Worm (Caenorhabditis elegans) whole organism, L1 larva: ENCODE data around the gene pkd-2.

Source experiments
- C16A3.4 ChIP-seq: fragments of 150-350 bp; optimal IDR thresholded peaks from 2 replicates; lab custom pipeline; 2014; ENCODE audit warnings: missing biosample characterization, missing genetic modification characterization
- aha-1 ChIP-seq: fragments of 150-350 bp; optimal IDR thresholded peaks from 2 replicates; lab custom pipeline; 2014; ENCODE audit warnings: missing biosample characterization, missing genetic modification characterization
- aly-2 ChIP-seq: fragments of 150-350 bp; optimal IDR thresholded peaks from 2 replicates; lab custom pipeline; 2014; ENCODE audit warnings: missing biosample characterization, missing genetic modification characterization
- ama-1 ChIP-seq: fragments of 150-350 bp; optimal IDR thresholded peaks from 2 replicates; lab custom pipeline; 2014
- ceh-8 ChIP-seq: fragments of 200-800 bp; sonication (Bioruptor generic); optimal IDR thresholded peaks from 2 replicates; lab custom pipeline; 2018; ENCODE audit warnings: mild to moderate bottlenecking, missing genetic modification characterization, moderate library complexity, missing compliant biosample characterization
- ces-1 ChIP-seq: fragments of 150-350 bp; optimal IDR thresholded peaks from 2 replicates; lab custom pipeline; 2014; ENCODE audit warnings: missing biosample characterization, missing genetic modification reagents, missing genetic modification characterization
- dsc-1 ChIP-seq: sonication (generic microtip); optimal IDR thresholded peaks from 2 replicates; lab custom pipeline; 2016; ENCODE audit warnings: mild to moderate bottlenecking, missing genetic modification characterization, missing compliant biosample characterization
- elt-2 ChIP-seq: sonication (generic microtip); optimal IDR thresholded peaks from 2 replicates; lab custom pipeline; 2016; ENCODE audit warnings: missing genetic modification characterization, mild to moderate bottlenecking, inconsistent platforms, missing compliant biosample characterization, missing genetic modification reagents
- fkh-10 ChIP-seq: sonication (generic microtip); optimal IDR thresholded peaks from 2 replicates; lab custom pipeline; 2017; ENCODE audit warnings: missing biosample characterization, missing genetic modification reagents, missing genetic modification characterization
- hlh-17 ChIP-seq: fragments of 200-800 bp; sonication (Bioruptor generic); optimal IDR thresholded peaks from 2 replicates; lab custom pipeline; 2018; ENCODE audit warnings: missing genetic modification characterization, mild to moderate bottlenecking, missing compliant biosample characterization, moderate library complexity, borderline replicate concordance
- hpl-2 ChIP-seq: fragments of 150-350 bp; optimal IDR thresholded peaks from 2 replicates; lab custom pipeline; 2014; ENCODE audit warnings: missing biosample characterization, missing genetic modification reagents, missing genetic modification characterization
- irx-1 ChIP-seq: sonication (generic microtip); optimal IDR thresholded peaks from 2 replicates; lab custom pipeline; 2016; ENCODE audit warnings: missing genetic modification characterization, missing compliant biosample characterization
- lin-15B ChIP-seq: fragments of 150-350 bp; sonication (generic microtip); optimal IDR thresholded peaks from 3 replicates; lab custom pipeline; 2014; ENCODE audit warnings: missing biosample characterization, missing genetic modification characterization
- lin-39 ChIP-seq: fragments of 150-350 bp; optimal IDR thresholded peaks from 2 replicates; lab custom pipeline; 2014; ENCODE audit warnings: missing biosample characterization, missing genetic modification reagents, missing genetic modification characterization
- lsy-2 ChIP-seq, 2 experiments: fragments of 150-350 bp; optimal IDR thresholded peaks; 2 replicates each; lab custom pipeline; 2014; ENCODE audit warnings: missing biosample characterization in 2 of 2, missing genetic modification characterization in 2 of 2
- mab-9 ChIP-seq: fragments of 200-800 bp; sonication (Bioruptor generic); IDR thresholded peaks from 2 replicates; pipeline ENCODE4 v1.3.6; 2022; ENCODE audit warnings: missing genetic modification reagents, missing genetic modification characterization, missing compliant biosample characterization
- mdl-1 ChIP-seq, 2 experiments: fragments of 150-350 bp; optimal IDR thresholded peaks; 2 replicates each; lab custom pipeline; 2014 to 2017; ENCODE audit warnings: missing biosample characterization in 2 of 2, missing genetic modification characterization in 2 of 2, inconsistent platforms in 1 of 2
- mef-2 ChIP-seq: fragments of 150-350 bp; optimal IDR thresholded peaks from 2 replicates; lab custom pipeline; 2014; ENCODE audit warnings: missing biosample characterization, missing genetic modification characterization
- mep-1 ChIP-seq: fragments of 150-350 bp; optimal IDR thresholded peaks from 2 replicates; lab custom pipeline; 2014; ENCODE audit warnings: missing biosample characterization, missing genetic modification characterization
- nhr-11 ChIP-seq: fragments of 150-350 bp; optimal IDR thresholded peaks from 2 replicates; lab custom pipeline; 2014; ENCODE audit warnings: missing biosample characterization, missing genetic modification characterization
- nhr-12 ChIP-seq: sonication (generic microtip); optimal IDR thresholded peaks from 2 replicates; lab custom pipeline; 2017; ENCODE audit warnings: missing biosample characterization, missing genetic modification characterization
- nhr-19 ChIP-seq: fragments of 200-800 bp; sonication (Bioruptor generic); conservative IDR thresholded peaks from 2 replicates; pipeline ENCODE4 v1.3.6; 2022; ENCODE audit warnings: missing genetic modification characterization, missing compliant biosample characterization
- nhr-20 ChIP-seq: sonication (generic microtip); optimal IDR thresholded peaks from 2 replicates; lab custom pipeline; 2016; ENCODE audit warnings: mild to moderate bottlenecking, missing genetic modification characterization, missing compliant biosample characterization
- nhr-28 ChIP-seq: fragments of 150-350 bp; optimal IDR thresholded peaks from 2 replicates; lab custom pipeline; 2014; ENCODE audit warnings: missing biosample characterization, missing genetic modification characterization
- nhr-47 ChIP-seq: sonication (generic microtip); optimal IDR thresholded peaks from 2 replicates; lab custom pipeline; 2016; ENCODE audit warnings: mild to moderate bottlenecking, missing genetic modification characterization, moderate library complexity, missing compliant biosample characterization
- nhr-84 ChIP-seq: sonication (generic microtip); optimal IDR thresholded peaks from 2 replicates; lab custom pipeline; 2017; ENCODE audit warnings: missing biosample characterization, missing genetic modification characterization
- nhr-90 ChIP-seq: sonication (generic microtip); optimal IDR thresholded peaks from 2 replicates; lab custom pipeline; 2016; ENCODE audit warnings: mild to moderate bottlenecking, missing genetic modification characterization, missing compliant biosample characterization; ENCODE audit not compliant: poor library complexity
- pax-3 ChIP-seq: fragments of 200-800 bp; sonication (Bioruptor generic); optimal IDR thresholded peaks from 2 replicates; lab custom pipeline; 2018; ENCODE audit warnings: mild to moderate bottlenecking, missing genetic modification characterization, moderate library complexity, missing compliant biosample characterization
- rnt-1 ChIP-seq: sonication (generic microtip); optimal IDR thresholded peaks from 2 replicates; lab custom pipeline; 2016; ENCODE audit warnings: mild to moderate bottlenecking, missing genetic modification characterization, moderate library complexity, missing compliant biosample characterization
- snpc-4 ChIP-seq: fragments of 150-350 bp; optimal IDR thresholded peaks from 2 replicates; lab custom pipeline; 2014; ENCODE audit warnings: missing biosample characterization, missing genetic modification characterization
- snu-23 ChIP-seq: sonication (generic microtip); optimal IDR thresholded peaks from 2 replicates; lab custom pipeline; 2016; ENCODE audit warnings: missing genetic modification characterization, missing compliant biosample characterization
- sup-37 ChIP-seq: fragments of 200-800 bp; sonication (Bioruptor generic); optimal IDR thresholded peaks from 2 replicates; lab custom pipeline; 2018; ENCODE audit warnings: mild to moderate bottlenecking, missing genetic modification characterization, missing compliant biosample characterization
- vab-15 ChIP-seq: sonication (generic microtip); optimal IDR thresholded peaks from 2 replicates; lab custom pipeline; 2017; ENCODE audit warnings: missing genotype, mild to moderate bottlenecking, missing genetic modification characterization, missing compliant biosample characterization
- xbp-1 ChIP-seq: sonication (generic microtip); optimal IDR thresholded peaks from 2 replicates; lab custom pipeline; 2016; ENCODE audit warnings: missing genetic modification characterization, missing compliant biosample characterization
- zip-4 ChIP-seq: fragments of 200-800 bp; sonication (Bioruptor generic); optimal IDR thresholded peaks from 2 replicates; lab custom pipeline; 2018; ENCODE audit warnings: mild to moderate bottlenecking, missing genetic modification characterization, moderate library complexity, missing compliant biosample characterization
- ztf-11 ChIP-seq, 2 experiments: sonication (generic microtip); optimal IDR thresholded peaks; 2 replicates each; lab custom pipeline; 2016 to 2017; ENCODE audit warnings: missing genetic modification characterization in 2 of 2, missing biosample characterization in 1 of 2, missing compliant biosample characterization in 1 of 2
- ztf-4 ChIP-seq: fragments of 150-350 bp; optimal IDR thresholded peaks from 2 replicates; lab custom pipeline; 2014; ENCODE audit warnings: missing biosample characterization, missing genetic modification characterization

The pkd-2 gene

ce11 chrIV:15245655-15246054 lies 10.9 kb upstream of the pkd-2 start, which contains the start of gene Y73F8A.36:
Gene Y73F8A.36 (plus strand): TSS chrIV:15245955.
- TF ChIP-seq aha-1 (tag; lab: Kevin White, UChicago) (no peak), ceh-8 (GFP tag; lab: Kevin White, UChicago) (no peak), lin-39 (tag; lab: Kevin White, UChicago) (no peak), nhr-20 (no peak), ztf-11 (tag; optimal IDR thresholded peaks at IDR 0.05; lab: Kevin White, UChicago) (no peak), hlh-17 (GFP tag; lab: Kevin White, UChicago) (no peak), pax-3 (no peak), vab-15 (tag; lab: Kevin White, UChicago) (no peak), dsc-1 (no peak), ama-1 (no peak)

- TF ChIP-seq nhr-47 (tag; lab: Kevin White, UChicago) (no peak), fkh-10 (GFP tag; lab: Kevin White, UChicago) (peak; percentile 39), elt-2 (tag; lab: Kevin White, UChicago) (no peak), xbp-1 (tag; lab: Kevin White, UChicago) (no peak), zip-4 (GFP tag; lab: Kevin White, UChicago) (no peak), ces-1 (GFP tag; lab: Kevin White, UChicago) (no peak)
- TF ChIP-seq, all 84 proteins: peak for 1
These were observed 1.1 kb upstream of the pkd-2 start, which contains the start of gene lgc-52 for ce11 chrIV:15235856-15236255. Gene lgc-52 (plus strand): TSS chrIV:15236123.

- no peak for TF ChIP-seq C16A3.4 (tag; lab: Kevin White, UChicago)
- TF ChIP-seq snpc-4 (tag; lab: Kevin White, UChicago) = peak; percentile 85
- no peak for TF ChIP-seq hpl-2 (GFP tag; lab: Kevin White, UChicago)
- TF ChIP-seq nhr-28 (tag; lab: Kevin White, UChicago) = no peak
- no peak for TF ChIP-seq lin-15B (tag; lab: Kevin White, UChicago)
- TF ChIP-seq rnt-1 = no peak
- TF ChIP-seq mef-2 (tag; lab: Kevin White, UChicago) = no peak
- no peak for TF ChIP-seq sup-37 (GFP tag; lab: Kevin White, UChicago)
- TF ChIP-seq nhr-19 (GFP tag; lab: Robert Waterston, UW) = peak; percentile 34; the same call in 1 of the 2 replicates
- TF ChIP-seq nhr-90 (tag; lab: Kevin White, UChicago) = peak; percentile 12
- TF ChIP-seq nhr-84 (tag; lab: Kevin White, UChicago) = no peak
- no peak for TF ChIP-seq nhr-11
- TF ChIP-seq, all 84 proteins: peak for 3
These were observed 521 bp downstream of the pkd-2 start for ce11 chrIV:15234272-15234671.

ce11 chrIV:15220253-15220652 lies 14.5 kb downstream of the pkd-2 start, which contains the start of gene Y40H7A.11:
Gene Y40H7A.11 (minus strand): TSS chrIV:15220353.
- no peak for TF ChIP-seq nhr-20
- no peak for TF ChIP-seq mep-1 (tag; lab: Kevin White, UChicago)
- TF ChIP-seq mab-9 (GFP tag; lab: Robert Waterston, UW) = no peak
- TF ChIP-seq lsy-2 (tag; optimal IDR thresholded peaks at IDR 0.05; lab: Kevin White, UChicago) = no peak
- no peak for TF ChIP-seq ceh-8 (GFP tag; lab: Kevin White, UChicago)
- no peak for TF ChIP-seq mdl-1 (tag; optimal IDR thresholded peaks at IDR 0.05; lab: Kevin White, UChicago)
- TF ChIP-seq nhr-12 = no peak
- TF ChIP-seq elt-2 (tag; lab: Kevin White, UChicago) = no peak
- no peak for TF ChIP-seq aly-2 (tag; lab: Kevin White, UChicago)
- TF ChIP-seq hpl-2 (GFP tag; lab: Kevin White, UChicago) = no peak
- TF ChIP-seq sup-37 (GFP tag; lab: Kevin White, UChicago) = no peak

- TF ChIP-seq irx-1 (tag; lab: Kevin White, UChicago) (no peak), ztf-4 (no peak), C16A3.4 (tag; lab: Kevin White, UChicago) (no peak), zip-4 (GFP tag; lab: Kevin White, UChicago) (no peak), snu-23 (GFP tag; lab: Kevin White, UChicago) (no peak)
These were observed 19.3 kb downstream of the pkd-2 start, which contains the start of gene Y40H7A.10 for ce11 chrIV:15215470-15215869. Gene Y40H7A.10 (minus strand): TSS chrIV:15215597.
